Fruit fly (Drosophila melanogaster) whole organism, embryonic: ENCODE data around the gene CG42759.
A peak's percentile ranks its signal among the peaks of the same experiment; 100 is the strongest.

ENCODE experiments used
- Aef1 ChIP-seq: fragments of 200-800 bp; sonication (Bioruptor generic); IDR thresholded peaks from 3 replicates; pipeline ENCODE4 v1.3.6; 2022; ENCODE audit warnings: missing biosample characterization, missing genetic modification characterization
- CG11247 ChIP-seq: fragments of 200-800 bp; sonication (Bioruptor generic); IDR thresholded peaks from 2 replicates; pipeline ENCODE4 v1.3.6; 2022; ENCODE audit warnings: missing biosample characterization, missing genetic modification characterization
- CG11696 ChIP-seq: fragments of 200-800 bp; sonication (Bioruptor generic); IDR thresholded peaks from 2 replicates; pipeline ENCODE4 v1.3.6; 2022; ENCODE audit warnings: missing biosample characterization, missing genetic modification characterization
- CG12236 ChIP-seq: fragments of 200-800 bp; sonication (Bioruptor generic); optimal IDR thresholded peaks from 2 replicates; lab custom pipeline; 2016; ENCODE audit warnings: missing biosample characterization, missing genetic modification characterization
- CG13296 ChIP-seq: fragments of 200-800 bp; sonication (Bioruptor generic); optimal IDR thresholded peaks from 3 replicates; lab custom pipeline; 2018; ENCODE audit warnings: missing biosample characterization, mild to moderate bottlenecking, missing genetic modification characterization
- CG17361 ChIP-seq: fragments of 200-800 bp; sonication (Bioruptor generic); IDR thresholded peaks from 3 replicates; pipeline ENCODE4 v1.3.6; 2022; ENCODE audit warnings: missing biosample characterization, missing genetic modification characterization
- CG17612 ChIP-seq: fragments of 200-800 bp; sonication (Bioruptor generic); IDR thresholded peaks from 2 replicates; pipeline ENCODE4 v1.3.6; 2022; ENCODE audit warnings: missing biosample characterization, missing genetic modification characterization
- CG17829 ChIP-seq: fragments of 200-800 bp; optimal IDR thresholded peaks from 2 replicates; lab custom pipeline; 2019; ENCODE audit warnings: missing biosample characterization, mild to moderate bottlenecking, missing genetic modification characterization, moderate library complexity
- CG18262 ChIP-seq: fragments of 200-800 bp; optimal IDR thresholded peaks from 3 replicates; lab custom pipeline; 2019; ENCODE audit warnings: missing biosample characterization, mild to moderate bottlenecking, missing genetic modification characterization, moderate library complexity
- CG2712 ChIP-seq: fragments of 200-800 bp; optimal IDR thresholded peaks from 3 replicates; lab custom pipeline; 2019; ENCODE audit warnings: missing biosample characterization, mild to moderate bottlenecking, missing genetic modification characterization, moderate library complexity
- CG3163 ChIP-seq: fragments of 200-800 bp; sonication (Bioruptor generic); optimal IDR thresholded peaks from 3 replicates; lab custom pipeline; 2016; ENCODE audit warnings: missing biosample characterization, missing genetic modification characterization
- CG33557 ChIP-seq: fragments of 200-800 bp; sonication (Bioruptor generic); optimal IDR thresholded peaks from 2 replicates; lab custom pipeline; 2019; ENCODE audit warnings: missing biosample characterization, mild to moderate bottlenecking, missing genetic modification characterization, moderate library complexity
- CG3407 ChIP-seq: fragments of 200-800 bp; sonication (Bioruptor generic); optimal IDR thresholded peaks from 2 replicates; lab custom pipeline; 2018; ENCODE audit warnings: missing biosample characterization, mild to moderate bottlenecking, missing genetic modification characterization
- CG43689 ChIP-seq: fragments of 200-800 bp; sonication (Bioruptor generic); IDR thresholded peaks from 2 replicates; pipeline ENCODE4 v1.3.6; 2022; ENCODE audit warnings: missing biosample characterization, missing genetic modification characterization
- CG4617 ChIP-seq: fragments of 200-800 bp; sonication (Bioruptor generic); optimal IDR thresholded peaks from 3 replicates; lab custom pipeline; 2016; ENCODE audit warnings: missing biosample characterization, missing genetic modification characterization, borderline replicate concordance
- CG6254 ChIP-seq: fragments of 200-800 bp; sonication (Bioruptor generic); optimal IDR thresholded peaks from 3 replicates; lab custom pipeline; 2017; ENCODE audit warnings: mild to moderate bottlenecking, missing biosample characterization, missing genetic modification reagents, missing genetic modification characterization
- CG6654 ChIP-seq: fragments of 200-800 bp; sonication (Bioruptor generic); optimal IDR thresholded peaks from 2 replicates; lab custom pipeline; 2017; ENCODE audit warnings: missing biosample characterization, mild to moderate bottlenecking, missing genetic modification characterization
- CG9932 ChIP-seq: fragments of 200-800 bp; sonication (Bioruptor generic); IDR thresholded peaks from 2 replicates; pipeline ENCODE4 v1.3.6; 2022; ENCODE audit warnings: missing biosample characterization, missing genetic modification characterization
- Chrac-16 ChIP-seq: fragments of 200-800 bp; sonication (Bioruptor generic); optimal IDR thresholded peaks from 3 replicates; lab custom pipeline; 2016; ENCODE audit warnings: missing biosample characterization, missing genetic modification characterization
- HLH54F ChIP-seq: fragments of 200-800 bp; sonication (Bioruptor generic); optimal IDR thresholded peaks from 3 replicates; lab custom pipeline; 2016; ENCODE audit warnings: missing biosample characterization, missing genetic modification characterization
- Hand ChIP-seq: fragments of 200-800 bp; sonication (Bioruptor generic); optimal IDR thresholded peaks from 2 replicates; lab custom pipeline; 2017; ENCODE audit warnings: mild to moderate bottlenecking, missing biosample characterization, missing genetic modification reagents, missing genetic modification characterization
- HmgZ ChIP-seq: fragments of 200-800 bp; sonication (Bioruptor generic); optimal IDR thresholded peaks from 2 replicates; lab custom pipeline; 2018; ENCODE audit warnings: missing biosample characterization, mild to moderate bottlenecking, missing genetic modification characterization
- Hmx ChIP-seq: fragments of 200-800 bp; sonication (Bioruptor generic); optimal IDR thresholded peaks from 2 replicates; lab custom pipeline; 2016; ENCODE audit warnings: missing biosample characterization, missing genetic modification characterization
- Hsf ChIP-seq: fragments of 200-800 bp; sonication (Bioruptor generic); optimal IDR thresholded peaks from 3 replicates; lab custom pipeline; 2016; ENCODE audit warnings: missing biosample characterization, missing genetic modification characterization
- Lhr ChIP-seq: fragments of 200-800 bp; sonication (Bioruptor generic); optimal IDR thresholded peaks from 3 replicates; lab custom pipeline; 2017; ENCODE audit warnings: mild to moderate bottlenecking, missing biosample characterization, missing genetic modification reagents, missing genetic modification characterization
- Lpt ChIP-seq: fragments of >200 bp; optimal IDR thresholded peaks from 2 replicates; lab custom pipeline; 2018; ENCODE audit warnings: missing biosample characterization, missing genetic modification characterization
- Myb ChIP-seq: fragments of 200-800 bp; sonication (Bioruptor generic); optimal IDR thresholded peaks from 2 replicates; lab custom pipeline; 2016; ENCODE audit warnings: missing biosample characterization, missing genetic modification characterization
- NC2α ChIP-seq: fragments of 200-800 bp; sonication (Bioruptor generic); optimal IDR thresholded peaks from 2 replicates; lab custom pipeline; 2016; ENCODE audit warnings: missing biosample characterization, missing genetic modification characterization
- NK7.1 ChIP-seq: fragments of 200-800 bp; sonication (Bioruptor generic); optimal IDR thresholded peaks from 3 replicates; lab custom pipeline; 2016; ENCODE audit warnings: missing biosample characterization, missing genetic modification characterization
- PHDP ChIP-seq: fragments of 200-800 bp; sonication (Bioruptor generic); optimal IDR thresholded peaks from 3 replicates; lab custom pipeline; 2018; ENCODE audit warnings: missing biosample characterization, mild to moderate bottlenecking, missing genetic modification characterization, moderate library complexity
- Rfx ChIP-seq: fragments of 200-800 bp; sonication (Bioruptor generic); IDR thresholded peaks from 2 replicates; pipeline ENCODE4 v1.3.6; 2022; ENCODE audit warnings: missing biosample characterization, missing genetic modification characterization
- Sox100B ChIP-seq: fragments of 200-800 bp; sonication (Bioruptor generic); optimal IDR thresholded peaks from 3 replicates; lab custom pipeline; 2018; ENCODE audit warnings: missing biosample characterization, mild to moderate bottlenecking, missing genetic modification characterization
- Sox102F ChIP-seq: fragments of 200-800 bp; sonication (Bioruptor generic); optimal IDR thresholded peaks from 2 replicates; lab custom pipeline; 2018; ENCODE audit warnings: missing biosample characterization, mild to moderate bottlenecking, missing genetic modification characterization, moderate library complexity
- ab ChIP-seq: fragments of 200-800 bp; sonication (Bioruptor generic); optimal IDR thresholded peaks from 2 replicates; lab custom pipeline; 2016; ENCODE audit warnings: missing biosample characterization, missing genetic modification characterization
- ap ChIP-seq: fragments of 200-800 bp; sonication (Bioruptor generic); IDR thresholded peaks from 2 replicates; pipeline ENCODE4 v1.3.6; 2022; ENCODE audit warnings: missing biosample characterization, missing genetic modification characterization
- caup ChIP-seq: fragments of 200-800 bp; sonication (Bioruptor generic); optimal IDR thresholded peaks from 3 replicates; lab custom pipeline; 2017; ENCODE audit warnings: missing biosample characterization, mild to moderate bottlenecking, missing genetic modification characterization, moderate library complexity; ENCODE audit not compliant: severe bottlenecking
- dmrt11E ChIP-seq: fragments of 200-800 bp; sonication (Bioruptor generic); optimal IDR thresholded peaks from 3 replicates; lab custom pipeline; 2018; ENCODE audit warnings: missing biosample characterization, mild to moderate bottlenecking, missing genetic modification characterization, moderate library complexity
- dmrt99B ChIP-seq: fragments of 200-800 bp; sonication (Bioruptor generic); optimal IDR thresholded peaks from 2 replicates; lab custom pipeline; 2018; ENCODE audit warnings: missing biosample characterization, mild to moderate bottlenecking, missing genetic modification characterization, moderate library complexity
- fd102C ChIP-seq: fragments of 200-800 bp; sonication (Bioruptor generic); optimal IDR thresholded peaks from 2 replicates; lab custom pipeline; 2018; ENCODE audit warnings: missing biosample characterization, mild to moderate bottlenecking, missing genetic modification characterization, moderate library complexity
- fd64A ChIP-seq: fragments of 200-800 bp; sonication (Bioruptor generic); optimal IDR thresholded peaks from 3 replicates; lab custom pipeline; 2018; ENCODE audit warnings: missing biosample characterization, mild to moderate bottlenecking, missing genetic modification characterization
- gsb ChIP-seq: fragments of 200-800 bp; sonication (Bioruptor generic); IDR thresholded peaks from 2 replicates; pipeline ENCODE4 v1.3.6; 2022; ENCODE audit warnings: missing biosample characterization, missing genetic modification characterization
- ind ChIP-seq: fragments of 200-800 bp; sonication (Bioruptor generic); optimal IDR thresholded peaks from 3 replicates; lab custom pipeline; 2016; ENCODE audit warnings: missing biosample characterization, missing genetic modification characterization
- lbe ChIP-seq: fragments of 200-800 bp; sonication (Bioruptor generic); optimal IDR thresholded peaks from 2 replicates; lab custom pipeline; 2016; ENCODE audit warnings: missing biosample characterization, mild to moderate bottlenecking, missing genetic modification characterization
- maf-S ChIP-seq: fragments of 200-800 bp; sonication (Bioruptor generic); optimal IDR thresholded peaks from 2 replicates; lab custom pipeline; 2016; ENCODE audit warnings: missing biosample characterization, missing genetic modification characterization
- nerfin-1 ChIP-seq: fragments of 200-800 bp; sonication (Bioruptor generic); optimal IDR thresholded peaks from 3 replicates; lab custom pipeline; 2019; ENCODE audit warnings: missing biosample characterization, mild to moderate bottlenecking, missing genetic modification characterization, moderate library complexity
- phol ChIP-seq: fragments of 200-800 bp; sonication (Bioruptor generic); optimal IDR thresholded peaks from 3 replicates; lab custom pipeline; 2018; ENCODE audit warnings: missing biosample characterization, mild to moderate bottlenecking, missing genetic modification characterization, moderate library complexity
- slou ChIP-seq: fragments of 200-800 bp; sonication (Bioruptor generic); optimal IDR thresholded peaks from 3 replicates; lab custom pipeline; 2016; ENCODE audit warnings: missing biosample characterization, missing genetic modification characterization
- so ChIP-seq: fragments of 200-800 bp; sonication (Bioruptor generic); IDR thresholded peaks from 3 replicates; pipeline ENCODE4 v1.3.6; 2022; ENCODE audit warnings: missing biosample characterization, missing genetic modification characterization
- trh ChIP-seq: fragments of 200-800 bp; sonication (Bioruptor generic); optimal IDR thresholded peaks from 2 replicates; lab custom pipeline; 2016; ENCODE audit warnings: missing biosample characterization, missing genetic modification characterization
- unc-4 ChIP-seq: fragments of 200-800 bp; sonication (Bioruptor generic); IDR thresholded peaks from 2 replicates; pipeline ENCODE4 v1.3.6; 2022; ENCODE audit warnings: missing biosample characterization, missing genetic modification characterization; ENCODE audit not compliant: partially characterized antibody
- usp ChIP-seq: fragments of >200 bp; optimal IDR thresholded peaks from 2 replicates; lab custom pipeline; 2017; ENCODE audit warnings: missing biosample characterization, missing genetic modification characterization

Gene CG42759

DNA sequence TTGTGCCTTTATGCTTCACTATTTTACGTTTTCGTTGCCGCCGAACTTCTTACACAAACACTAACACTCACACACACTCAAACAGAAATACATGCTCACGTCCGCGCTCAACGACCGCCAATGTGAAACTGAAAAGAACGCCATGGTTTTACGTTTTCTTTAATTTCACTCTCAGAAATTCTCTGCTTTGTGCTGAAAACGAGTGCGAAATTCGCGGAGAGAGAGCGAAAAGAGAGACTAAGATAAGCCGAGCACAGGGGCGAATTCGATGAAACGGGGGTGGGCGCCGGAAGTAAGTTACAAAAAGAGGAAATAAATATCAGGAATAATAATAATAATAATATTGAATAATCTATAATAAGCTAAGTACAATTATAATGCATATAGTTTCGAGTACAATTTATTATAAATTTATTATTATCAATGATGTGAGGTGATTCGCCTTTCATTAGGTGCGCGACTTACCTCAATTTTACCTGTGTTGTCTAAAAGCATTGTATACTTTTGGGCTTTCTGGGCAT is 27.5 kb downstream of the CG42759 start, which contains the start of gene Best1 (continued):
- TF ChIP-seq Sox102F (GFP tag; lab: Kevin White, UChicago): peak; percentile 93
- TF ChIP-seq CG11247 (GFP tag; lab: Robert Waterston, UW): peak; percentile 94
- TF ChIP-seq NC2α (GFP tag; lab: Kevin White, UChicago): no peak
- TF ChIP-seq CG33557 (GFP tag; lab: Kevin White, UChicago): peak; percentile 84
- peak; percentile 78 for TF ChIP-seq HLH54F
- peak; percentile 39 for TF ChIP-seq slou (GFP tag; lab: Kevin White, UChicago)
- TF ChIP-seq Rfx (GFP tag; lab: Robert Waterston, UW): peak; percentile 98
- peak; percentile 87 for TF ChIP-seq phol (tag; lab: Kevin White, UChicago)
- peak; percentile 94 for TF ChIP-seq caup (GFP tag; lab: Kevin White, UChicago)
- TF ChIP-seq CG17829: peak; percentile 94
- TF ChIP-seq CG18262 (tag; lab: Kevin White, UChicago): peak; percentile 93
- TF ChIP-seq HmgZ (tag; lab: Kevin White, UChicago): peak; percentile 96
- peak; percentile 89 for TF ChIP-seq dmrt99B (tag; lab: Kevin White, UChicago)
- peak; percentile 90 for TF ChIP-seq so (GFP tag; lab: Robert Waterston, UW)
- TF ChIP-seq CG6254 (GFP tag; lab: Kevin White, UChicago): peak; percentile 97
- peak; percentile 74 for TF ChIP-seq Hsf (GFP tag; lab: Kevin White, UChicago)
- TF ChIP-seq CG2712 (tag; lab: Kevin White, UChicago): peak; percentile 95
- peak; percentile 19 for TF ChIP-seq maf-S (GFP tag; lab: Kevin White, UChicago)
- peak; percentile 84 for TF ChIP-seq CG3407
- TF ChIP-seq Sox100B (GFP tag; lab: Kevin White, UChicago): peak; percentile 87
- peak; percentile 83 for TF ChIP-seq CG17612 (GFP tag; lab: Robert Waterston, UW)
- TF ChIP-seq PHDP (tag; lab: Kevin White, UChicago): peak; percentile 96
- peak; percentile 37 for TF ChIP-seq CG4617 (GFP tag; lab: Kevin White, UChicago)
- TF ChIP-seq unc-4 (GFP tag; lab: Robert Waterston, UW): peak; percentile 47; the same call in 1 of the 2 replicates
- TF ChIP-seq CG12236 (GFP tag; lab: Kevin White, UChicago): peak; percentile 22
- TF ChIP-seq CG17361 (GFP tag; lab: Robert Waterston, UW): peak; percentile 92
- peak; percentile 85 for TF ChIP-seq ap
- peak; percentile 69 for TF ChIP-seq trh
- peak; percentile 93 for TF ChIP-seq CG13296 (GFP tag; lab: Kevin White, UChicago)
- TF ChIP-seq CG9932 (GFP tag; lab: Robert Waterston, UW): peak; percentile 97
- TF ChIP-seq Lpt (GFP tag; lab: Kevin White, UChicago): no peak
- TF ChIP-seq dmrt11E (tag; lab: Kevin White, UChicago): peak; percentile 83
- peak; percentile 71 for TF ChIP-seq CG11696 (GFP tag; lab: Robert Waterston, UW)
- TF ChIP-seq ab (GFP tag; lab: Kevin White, UChicago): peak; percentile 4
- TF ChIP-seq CG6654: peak; percentile 55
- no peak for TF ChIP-seq Hmx (GFP tag; lab: Kevin White, UChicago)
- TF ChIP-seq Aef1 (GFP tag; lab: Robert Waterston, UW): peak; percentile 84
- peak; percentile 21 for TF ChIP-seq CG3163
- TF ChIP-seq fd102C (GFP tag; lab: Kevin White, UChicago): peak; percentile 58
- TF ChIP-seq nerfin-1: peak; percentile 82
- no peak for TF ChIP-seq usp (GFP tag; lab: Kevin White, UChicago)
- TF ChIP-seq ind: peak; percentile 83
- TF ChIP-seq CG43689 (GFP tag; lab: Robert Waterston, UW): peak; percentile 65
- TF ChIP-seq fd64A (GFP tag; lab: Kevin White, UChicago): peak; percentile 59
- peak; percentile 87 for TF ChIP-seq lbe (GFP tag; lab: Kevin White, UChicago)
- TF ChIP-seq Lhr (GFP tag; lab: Kevin White, UChicago): peak; percentile 67
- peak; percentile 82 for TF ChIP-seq Hand (GFP tag; lab: Kevin White, UChicago)
- TF ChIP-seq Myb (GFP tag; lab: Kevin White, UChicago): peak; percentile 17
- TF ChIP-seq Chrac-16 (GFP tag; lab: Kevin White, UChicago): peak; percentile 84
- peak; percentile 91 for TF ChIP-seq gsb
- TF ChIP-seq NK7.1 (GFP tag; lab: Kevin White, UChicago): peak; percentile 42
